Fruit fly (Drosophila melanogaster) whole organism, embryonic: Measurements from ENCODE around the gene CG7333.

Experiments used
- Adf1 ChIP-seq: fragments of 200-800 bp; sonication (Bioruptor generic); IDR thresholded peaks from 2 replicates; pipeline ENCODE4 v1.3.6; 2022; ENCODE audit warnings: missing biosample characterization, missing genetic modification characterization
- CG10366 ChIP-seq: fragments of 200-800 bp; sonication (Bioruptor generic); IDR thresholded peaks from 2 replicates; pipeline ENCODE4 v1.3.6; 2022; ENCODE audit warnings: missing biosample characterization, missing genetic modification characterization
- CG10565 ChIP-seq: fragments of 200-800 bp; sonication (Bioruptor generic); optimal IDR thresholded peaks from 3 replicates; lab custom pipeline; 2016; ENCODE audit warnings: missing biosample characterization, mild to moderate bottlenecking, missing genetic modification characterization
- CG11456 ChIP-seq: fragments of 200-800 bp; sonication (Bioruptor generic); IDR thresholded peaks from 3 replicates; pipeline ENCODE4 v1.3.6; 2022; ENCODE audit warnings: missing biosample characterization, missing genetic modification characterization
- CG13287 ChIP-seq: fragments of 200-800 bp; sonication (Bioruptor generic); IDR thresholded peaks from 2 replicates; pipeline ENCODE4 v1.3.6; 2022; ENCODE audit warnings: missing biosample characterization, missing genetic modification characterization; ENCODE audit not compliant: partially characterized antibody
- CG13624 ChIP-seq: fragments of 200-800 bp; sonication (Bioruptor generic); optimal IDR thresholded peaks from 2 replicates; lab custom pipeline; 2016; ENCODE audit warnings: missing biosample characterization, missing genetic modification characterization
- CG1647 ChIP-seq: fragments of 200-800 bp; sonication (Bioruptor generic); optimal IDR thresholded peaks from 3 replicates; lab custom pipeline; 2016; ENCODE audit warnings: missing biosample characterization, missing genetic modification characterization
- CG18599 ChIP-seq: fragments of 200-800 bp; sonication (Bioruptor generic); optimal IDR thresholded peaks from 3 replicates; lab custom pipeline; 2017; ENCODE audit warnings: missing biosample characterization, missing genetic modification characterization, mild to moderate bottlenecking, moderate library complexity, missing genetic modification reagents
- CG31441 ChIP-seq: fragments of 200-800 bp; sonication (Bioruptor generic); IDR thresholded peaks from 2 replicates; pipeline ENCODE4 v1.3.6; 2022; ENCODE audit warnings: missing biosample characterization, missing genetic modification characterization
- CG34376 ChIP-seq: fragments of 200-800 bp; sonication (Bioruptor generic); optimal IDR thresholded peaks from 2 replicates; lab custom pipeline; 2018; ENCODE audit warnings: missing biosample characterization, mild to moderate bottlenecking, missing genetic modification characterization
- CG3726 ChIP-seq: fragments of 200-800 bp; sonication (Bioruptor generic); IDR thresholded peaks from 3 replicates; pipeline ENCODE4, ENCODE4 v1.3.6; 2022; ENCODE audit warnings: missing biosample characterization, missing genetic modification characterization
- CG4328 ChIP-seq: fragments of 200-800 bp; sonication (Bioruptor generic); optimal IDR thresholded peaks from 3 replicates; lab custom pipeline; 2017; ENCODE audit warnings: missing biosample characterization, missing genetic modification reagents, missing genetic modification characterization
- CG7357 ChIP-seq: fragments of 200-800 bp; sonication (Bioruptor generic); IDR thresholded peaks from 3 replicates; pipeline ENCODE4 v1.3.6; 2022; ENCODE audit warnings: missing biosample characterization, missing genetic modification characterization
- CG8089 ChIP-seq: fragments of 200-800 bp; sonication (Bioruptor generic); optimal IDR thresholded peaks from 3 replicates; lab custom pipeline; 2016; ENCODE audit warnings: missing biosample characterization, missing genetic modification characterization
- CTCF ChIP-seq: fragments of 200-800 bp; sonication (Bioruptor generic); optimal IDR thresholded peaks from 2 replicates; lab custom pipeline; 2017; ENCODE audit warnings: missing biosample characterization, mild to moderate bottlenecking, missing genetic modification characterization, moderate library complexity
- D ChIP-seq, 2 experiments: fragments of 200-800 bp in 1 of 2; fragments of >200 bp in 1 of 2; sonication (Bioruptor generic) in 1 of 2; optimal IDR thresholded peaks; 2 replicates in 1 of 2; 3 replicates in 1 of 2; lab custom pipeline; 2017; ENCODE audit warnings: mild to moderate bottlenecking in 1 of 2, missing biosample characterization in 1 of 2, missing genetic modification characterization in 1 of 2, missing genetic modification reagents in 1 of 2
- Dbx ChIP-seq: fragments of 200-800 bp; sonication (Bioruptor generic); IDR thresholded peaks from 3 replicates; pipeline ENCODE4 v1.3.6; 2022; ENCODE audit warnings: missing biosample characterization, missing genetic modification characterization
- Dp ChIP-seq: fragments of 200-800 bp; sonication (Bioruptor generic); optimal IDR thresholded peaks from 2 replicates; lab custom pipeline; 2018; ENCODE audit warnings: missing biosample characterization, mild to moderate bottlenecking, missing genetic modification characterization, moderate library complexity
- E2f1 ChIP-seq: fragments of 200-800 bp; sonication (Bioruptor generic); IDR thresholded peaks from 2 replicates; pipeline ENCODE4 v1.3.6; 2022; ENCODE audit warnings: missing biosample characterization, missing genetic modification characterization
- HLH4C ChIP-seq: fragments of 200-800 bp; sonication (Bioruptor generic); IDR thresholded peaks from 3 replicates; pipeline ENCODE4 v1.3.6; 2022; ENCODE audit warnings: missing biosample characterization, missing genetic modification characterization; ENCODE audit not compliant: partially characterized antibody
- Lhr ChIP-seq: fragments of 200-800 bp; sonication (Bioruptor generic); optimal IDR thresholded peaks from 3 replicates; lab custom pipeline; 2017; ENCODE audit warnings: mild to moderate bottlenecking, missing biosample characterization, missing genetic modification reagents, missing genetic modification characterization
- Lim3 ChIP-seq: fragments of 200-800 bp; sonication (Bioruptor generic); IDR thresholded peaks from 2 replicates; pipeline ENCODE4 v1.3.6; 2022; ENCODE audit warnings: missing biosample characterization, missing genetic modification characterization
- MBD-R2 ChIP-seq: fragments of 200-800 bp; sonication (Bioruptor generic); IDR thresholded peaks from 2 replicates; pipeline ENCODE4 v1.3.6; 2022; ENCODE audit warnings: missing biosample characterization, missing genetic modification characterization
- Myb ChIP-seq: fragments of 200-800 bp; sonication (Bioruptor generic); optimal IDR thresholded peaks from 2 replicates; lab custom pipeline; 2016; ENCODE audit warnings: missing biosample characterization, missing genetic modification characterization
- Pdp1 ChIP-seq, 2 experiments: fragments of 200-800 bp; sonication (Bioruptor generic); optimal IDR thresholded peaks; 3 replicates each; lab custom pipeline; 2016; ENCODE audit warnings: missing biosample characterization in 2 of 2, missing genetic modification characterization in 2 of 2, mild to moderate bottlenecking in 1 of 2, moderate library complexity in 1 of 2
- Poxn ChIP-seq: fragments of 200-800 bp; sonication (Bioruptor generic); IDR thresholded peaks from 2 replicates; pipeline ENCODE4 v1.3.6; 2022; ENCODE audit warnings: missing biosample characterization, missing genetic modification characterization
- Sin3A ChIP-seq: fragments of >200 bp; optimal IDR thresholded peaks from 2 replicates; lab custom pipeline; 2018
- Trl ChIP-seq, 3 experiments: fragments of >200 bp in 2 of 3; fragments of 200-800 bp in 1 of 3; sonication (Bioruptor generic) in 1 of 3; optimal IDR thresholded peaks; 2 replicates in 1 of 3; 3 replicates in 2 of 3; lab custom pipeline; 2016 to 2017; ENCODE audit warnings: missing biosample characterization in 1 of 3, missing genetic modification characterization in 1 of 3
- ara ChIP-seq: fragments of 200-800 bp; sonication (Bioruptor generic); IDR thresholded peaks from 2 replicates; pipeline ENCODE4 v1.3.6; 2022; ENCODE audit warnings: missing biosample characterization, missing genetic modification characterization
- crc ChIP-seq: fragments of 200-800 bp; sonication (Bioruptor generic); optimal IDR thresholded peaks from 2 replicates; lab custom pipeline; 2016; ENCODE audit warnings: missing biosample characterization, missing genetic modification characterization
- croc ChIP-seq: fragments of 200-800 bp; sonication (Bioruptor generic); conservative IDR thresholded peaks from 3 replicates; pipeline ENCODE4 v1.3.6; 2022; ENCODE audit warnings: missing biosample characterization, missing genetic modification characterization
- crol ChIP-seq: fragments of 200-800 bp; sonication (Bioruptor generic); IDR thresholded peaks from 2 replicates; pipeline ENCODE4 v1.3.6; 2022; ENCODE audit warnings: missing biosample characterization, missing genetic modification characterization
- cwo ChIP-seq: fragments of 200-800 bp; sonication (Bioruptor generic); optimal IDR thresholded peaks from 3 replicates; lab custom pipeline; 2017; ENCODE audit warnings: missing biosample characterization, missing genetic modification characterization, mild to moderate bottlenecking, moderate library complexity, missing genetic modification reagents
- da ChIP-seq: fragments of 200-800 bp; sonication (Bioruptor generic); optimal IDR thresholded peaks from 2 replicates; lab custom pipeline; 2016; ENCODE audit warnings: missing biosample characterization, missing genetic modification characterization
- ftz-f1 ChIP-seq: fragments of 200-800 bp; sonication (Bioruptor generic); optimal IDR thresholded peaks from 2 replicates; lab custom pipeline; 2016; ENCODE audit warnings: missing biosample characterization, missing genetic modification characterization
- kni ChIP-seq: fragments of 200-800 bp; sonication (Bioruptor generic); optimal IDR thresholded peaks from 3 replicates; lab custom pipeline; 2017; ENCODE audit warnings: mild to moderate bottlenecking, missing biosample characterization, missing genetic modification reagents, missing genetic modification characterization
- lab ChIP-seq: fragments of 200-800 bp; sonication (Bioruptor generic); optimal IDR thresholded peaks from 3 replicates; lab custom pipeline; 2017; ENCODE audit warnings: missing biosample characterization, missing genetic modification characterization, mild to moderate bottlenecking, moderate library complexity, missing genetic modification reagents
- mam ChIP-seq: fragments of 200-800 bp; sonication (Bioruptor generic); optimal IDR thresholded peaks from 3 replicates; lab custom pipeline; 2016; ENCODE audit warnings: missing biosample characterization, missing genetic modification characterization
- odd ChIP-seq: fragments of 200-800 bp; sonication (Bioruptor generic); optimal IDR thresholded peaks from 2 replicates; lab custom pipeline; 2017; ENCODE audit warnings: missing biosample characterization, mild to moderate bottlenecking, missing genetic modification characterization
- pan ChIP-seq, 4 experiments: fragments of >200 bp in 3 of 4; fragments of 200-800 bp in 1 of 4; sonication (Bioruptor generic) in 1 of 4; optimal IDR thresholded peaks in 3 of 4; IDR thresholded peaks in 1 of 4; 2 replicates each; pipeline versions ENCODE4 v1.3.6 to Lab custom; 2017 to 2022; ENCODE audit warnings: missing biosample characterization in 2 of 4, missing genetic modification characterization in 2 of 4, mixed read lengths in 1 of 4
- pho ChIP-seq: fragments of 200-800 bp; sonication (Bioruptor generic); optimal IDR thresholded peaks from 2 replicates; lab custom pipeline; 2016; ENCODE audit warnings: missing biosample characterization, missing genetic modification characterization
- pum ChIP-seq: fragments of 200-800 bp; sonication (Bioruptor generic); optimal IDR thresholded peaks from 2 replicates; lab custom pipeline; 2016; ENCODE audit warnings: missing biosample characterization, missing genetic modification characterization
- rib ChIP-seq: fragments of 200-800 bp; sonication (Bioruptor generic); IDR thresholded peaks from 2 replicates; pipeline ENCODE4 v1.3.6; 2022; ENCODE audit warnings: missing biosample characterization, missing genetic modification characterization
- row ChIP-seq: fragments of 200-800 bp; sonication (Bioruptor generic); IDR thresholded peaks from 3 replicates; pipeline ENCODE4 v1.3.6; 2022; ENCODE audit warnings: missing biosample characterization, missing genetic modification characterization
- scrt ChIP-seq: fragments of 200-800 bp; sonication (Bioruptor generic); optimal IDR thresholded peaks from 2 replicates; lab custom pipeline; 2018; ENCODE audit warnings: missing biosample characterization, mild to moderate bottlenecking, missing genetic modification characterization, moderate library complexity
- seq ChIP-seq: fragments of 200-800 bp; sonication (Bioruptor generic); IDR thresholded peaks from 2 replicates; pipeline ENCODE4 v1.3.6; 2022; ENCODE audit warnings: missing biosample characterization, missing genetic modification characterization
- slp2 ChIP-seq: fragments of 200-800 bp; sonication (Bioruptor generic); optimal IDR thresholded peaks from 2 replicates; lab custom pipeline; 2016; ENCODE audit warnings: missing biosample characterization, missing genetic modification characterization
- ttk ChIP-seq: fragments of 200-800 bp; sonication (Bioruptor generic); IDR thresholded peaks from 2 replicates; pipeline ENCODE4 v2.1.2; 2022; ENCODE audit warnings: missing biosample characterization, missing genetic modification characterization
- unc-4 ChIP-seq: fragments of 200-800 bp; sonication (Bioruptor generic); IDR thresholded peaks from 2 replicates; pipeline ENCODE4 v1.3.6; 2022; ENCODE audit warnings: missing biosample characterization, missing genetic modification characterization; ENCODE audit not compliant: partially characterized antibody
- z ChIP-seq: fragments of 200-800 bp; sonication (Bioruptor generic); IDR thresholded peaks from 3 replicates; pipeline ENCODE4 v1.3.6; 2022; ENCODE audit warnings: missing biosample characterization, missing genetic modification characterization

CG7333 gene

DNA sequence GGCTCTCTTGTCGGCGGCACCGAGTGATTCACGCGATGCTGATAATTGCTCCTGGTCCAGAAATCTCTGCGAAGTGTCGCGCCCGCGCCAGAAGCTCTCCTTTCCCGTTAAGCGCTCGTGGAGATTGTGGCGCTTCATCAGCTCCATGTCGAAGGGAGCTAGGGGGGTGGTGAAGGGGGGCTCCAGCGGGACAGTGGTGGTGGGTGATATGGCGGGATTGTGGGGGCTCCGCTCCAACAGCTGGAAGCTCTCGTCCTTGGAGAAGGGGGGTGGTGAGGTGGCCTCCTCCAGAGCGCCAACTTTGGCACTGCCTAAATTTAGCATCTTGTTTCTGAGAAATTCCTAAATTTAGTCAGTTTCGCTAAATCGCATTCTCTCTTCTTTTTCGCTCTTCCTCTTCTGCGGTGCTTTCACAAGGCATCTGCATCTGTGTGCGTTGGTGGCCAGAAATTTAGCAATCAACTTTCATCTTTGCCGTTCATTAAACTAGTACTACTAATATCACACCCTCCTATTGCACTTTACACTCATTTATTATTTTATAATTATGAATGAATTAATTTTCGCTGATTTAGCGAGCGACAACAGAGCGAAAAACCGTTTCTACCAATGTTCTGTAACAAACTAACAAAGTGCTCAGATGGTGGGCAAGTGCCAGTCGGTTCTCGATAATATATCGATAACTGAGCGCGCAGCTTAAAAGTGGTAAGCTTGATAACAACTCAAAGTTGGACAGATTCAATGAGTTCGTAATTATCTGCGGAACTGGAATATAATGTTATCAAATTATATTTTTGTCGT lies 41.9 kb downstream of the CG7333 start, which contains the start of gene subdued (continued):
- no peak for TF ChIP-seq CG13287 (GFP tag; lab: Robert Waterston, UW)
- TF ChIP-seq ftz-f1 (GFP tag; lab: Kevin White, UChicago) = no peak
- TF ChIP-seq CG4328 (GFP tag; lab: Kevin White, UChicago) = no peak
- TF ChIP-seq D (optimal IDR thresholded peaks at IDR 0.05; lab: Kevin White, UChicago) = no peak
- no peak for TF ChIP-seq D (GFP tag; optimal IDR thresholded peaks at IDR 0.05; lab: Kevin White, UChicago)
- no peak for TF ChIP-seq z (GFP tag; lab: Robert Waterston, UW)
- no peak for TF ChIP-seq CG34376
- TF ChIP-seq slp2 (GFP tag; lab: Kevin White, UChicago) = no peak
- no peak for TF ChIP-seq Lim3 (GFP tag; lab: Robert Waterston, UW)
- TF ChIP-seq CG10366 (GFP tag; lab: Robert Waterston, UW) = no peak
- TF ChIP-seq Sin3A (lab: Kevin White, UChicago) = peak; percentile 7
- peak; percentile 65 for TF ChIP-seq HLH4C
- no peak for TF ChIP-seq odd
- TF ChIP-seq CG7357 = no peak
- TF ChIP-seq ara (GFP tag; lab: Robert Waterston, UW) = 0 out of 2 replicates have a peak, but pooled peaks have one; percentile 30
- 0 out of 3 replicates have a peak, but pooled peaks have one; percentile 8 for TF ChIP-seq croc (GFP tag; lab: Robert Waterston, UW)
- no peak for TF ChIP-seq pho (GFP tag; lab: Kevin White, UChicago)
- TF ChIP-seq CG3726 = 0 out of 3 replicates have a peak, but pooled peaks have one; percentile 3
- TF ChIP-seq CG10565 (GFP tag; lab: Kevin White, UChicago) = no peak
- TF ChIP-seq pan (optimal IDR thresholded peaks at IDR 0.05; lab: Kevin White, UChicago) = no peak
- no peak for TF ChIP-seq pan (GFP tag; optimal IDR thresholded peaks at IDR 0.05 in 1 of 2, IDR thresholded peaks at IDR 0.05 in 1 of 2)
- peak in 1 of 2 experiments; percentile 51 for TF ChIP-seq Pdp1 (GFP tag; optimal IDR thresholded peaks at IDR 0.05; lab: Kevin White, UChicago)
- TF ChIP-seq crol (GFP tag; lab: Robert Waterston, UW) = peak; percentile 91
- no peak for TF ChIP-seq Poxn (GFP tag; lab: Robert Waterston, UW)
- no peak for TF ChIP-seq CG8089
- no peak for TF ChIP-seq E2f1 (GFP tag; lab: Robert Waterston, UW)
- no peak for TF ChIP-seq CG1647 (GFP tag; lab: Kevin White, UChicago)
- TF ChIP-seq cwo = no peak
- no peak for TF ChIP-seq kni (GFP tag; lab: Kevin White, UChicago)
- TF ChIP-seq seq (GFP tag; lab: Robert Waterston, UW) = 0 out of 2 replicates have a peak, but pooled peaks have one; percentile 24
- no peak for TF ChIP-seq CG18599 (GFP tag; lab: Kevin White, UChicago)
- no peak for TF ChIP-seq pum (GFP tag; lab: Kevin White, UChicago)
- peak; percentile 89 for TF ChIP-seq Dp (GFP tag; lab: Kevin White, UChicago)
- no peak for TF ChIP-seq mam (GFP tag; lab: Kevin White, UChicago)
- TF ChIP-seq rib (GFP tag; lab: Robert Waterston, UW) = peak; percentile 29; the same call in 1 of the 2 replicates
- TF ChIP-seq, all 482 proteins: peak for 27

DNA sequence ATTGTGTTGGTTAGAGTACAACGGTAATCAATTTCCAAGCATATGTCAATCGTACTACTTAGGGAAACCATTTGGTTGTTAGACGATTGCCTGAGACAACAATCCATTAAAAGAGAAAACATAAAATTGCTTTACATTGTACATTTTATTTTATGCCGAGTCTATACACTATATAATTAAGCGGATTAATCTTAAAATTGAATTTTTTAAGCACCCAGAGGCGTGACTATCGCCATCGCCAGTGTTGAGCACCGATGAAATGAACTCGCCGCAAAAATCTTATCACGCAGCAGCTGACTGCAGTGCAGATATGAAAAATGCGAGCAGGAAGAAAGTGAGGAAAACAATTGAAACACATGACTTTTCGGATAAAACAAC lies 42.4 kb downstream of the CG7333 start:
- TF ChIP-seq unc-4 = peak; percentile 64
- peak; percentile 37; the same call in 1 of the 3 replicates for TF ChIP-seq Dbx (GFP tag; lab: Robert Waterston, UW)
- no peak for TF ChIP-seq ttk (GFP tag; lab: Robert Waterston, UW)
- no peak for TF ChIP-seq MBD-R2 (GFP tag; lab: Robert Waterston, UW)
- TF ChIP-seq CG31441 (GFP tag; lab: Robert Waterston, UW) = no peak
- TF ChIP-seq CTCF (GFP tag; lab: Kevin White, UChicago) = no peak
- TF ChIP-seq Trl (optimal IDR thresholded peaks at IDR 0.05; lab: Kevin White, UChicago) = no peak
- TF ChIP-seq Trl (GFP tag; optimal IDR thresholded peaks at IDR 0.05; lab: Kevin White, UChicago) = peak; percentile 1
- no peak for TF ChIP-seq da (GFP tag; lab: Kevin White, UChicago)
- no peak for TF ChIP-seq Adf1 (GFP tag; lab: Robert Waterston, UW)
- peak; percentile 47 for TF ChIP-seq Dp (GFP tag; lab: Kevin White, UChicago)
- peak; percentile 35 for TF ChIP-seq CG13624
- no peak for TF ChIP-seq scrt (GFP tag; lab: Kevin White, UChicago)
- no peak for TF ChIP-seq crc (GFP tag; lab: Kevin White, UChicago)
- TF ChIP-seq row (GFP tag; lab: Robert Waterston, UW) = peak; percentile 40; the same call in 2 of the 3 replicates
- TF ChIP-seq Myb = peak; percentile 2
- TF ChIP-seq lab (GFP tag; lab: Kevin White, UChicago) = peak; percentile 21
- no peak for TF ChIP-seq CG11456 (GFP tag; lab: Robert Waterston, UW)
- peak; percentile 1 for TF ChIP-seq Lhr (GFP tag; lab: Kevin White, UChicago)
